Worm (Caenorhabditis elegans) whole organism, L1 larva: ENCODE data around the gene F49C12.15.

Experiments used
- C34B4.2 ChIP-seq: sonication (generic microtip); optimal IDR thresholded peaks from 2 replicates; lab custom pipeline; 2017; ENCODE audit warnings: mild to moderate bottlenecking, missing genetic modification characterization, missing compliant biosample characterization
- F16B12.6 ChIP-seq: fragments of 150-350 bp; optimal IDR thresholded peaks from 2 replicates; lab custom pipeline; 2014; ENCODE audit warnings: missing biosample characterization, missing genetic modification characterization
- aly-2 ChIP-seq: fragments of 150-350 bp; optimal IDR thresholded peaks from 2 replicates; lab custom pipeline; 2014; ENCODE audit warnings: missing biosample characterization, missing genetic modification characterization
- blmp-1 ChIP-seq: fragments of 150-350 bp; optimal IDR thresholded peaks from 2 replicates; lab custom pipeline; 2014; ENCODE audit warnings: missing biosample characterization, missing genetic modification characterization
- efl-1 ChIP-seq, 4 experiments: fragments of 150-350 bp; optimal IDR thresholded peaks in 3 of 4; peaks in 1 of 4; 1 replicate in 1 of 4; 2 replicates in 3 of 4; lab custom pipeline; 2014; ENCODE audit warnings: missing biosample characterization in 2 of 4, missing genetic modification characterization in 2 of 4, missing genetic modification reagents in 2 of 4
- egl-13 ChIP-seq: sonication (generic microtip); optimal IDR thresholded peaks from 2 replicates; lab custom pipeline; 2016; ENCODE audit warnings: missing genotype, missing genetic modification reagents, missing genetic modification characterization, missing compliant biosample characterization
- elt-3 ChIP-seq, 6 experiments: fragments of 150-350 bp in 1 of 6; sonication (generic microtip); optimal IDR thresholded peaks; 2 replicates each; lab custom pipeline; 2017 to 2018; ENCODE audit warnings: missing biosample characterization in 6 of 6, missing genetic modification characterization in 6 of 6, inconsistent platforms in 1 of 6
- fkh-10 ChIP-seq: sonication (generic microtip); optimal IDR thresholded peaks from 2 replicates; lab custom pipeline; 2017; ENCODE audit warnings: missing biosample characterization, missing genetic modification reagents, missing genetic modification characterization
- fkh-4 ChIP-seq: sonication (generic microtip); optimal IDR thresholded peaks from 2 replicates; lab custom pipeline; 2016; ENCODE audit warnings: missing compliant biosample characterization, missing genetic modification characterization, borderline replicate concordance
- jun-1 ChIP-seq: fragments of 150-350 bp; optimal IDR thresholded peaks from 2 replicates; lab custom pipeline; 2014; ENCODE audit warnings: missing biosample characterization, missing genetic modification reagents, missing genetic modification characterization
- lin-14 ChIP-seq: fragments of 200-800 bp; sonication (Bioruptor generic); optimal IDR thresholded peaks from 2 replicates; lab custom pipeline; 2018; ENCODE audit warnings: mild to moderate bottlenecking, missing genetic modification characterization, moderate library complexity, missing compliant biosample characterization
- lin-15B ChIP-seq: fragments of 150-350 bp; sonication (generic microtip); optimal IDR thresholded peaks from 3 replicates; lab custom pipeline; 2014; ENCODE audit warnings: missing biosample characterization, missing genetic modification characterization
- lin-35 ChIP-seq, 2 experiments: fragments of 150-350 bp; optimal IDR thresholded peaks; 2 replicates each; lab custom pipeline; 2014; ENCODE audit warnings: missing biosample characterization in 2 of 2, missing genetic modification characterization in 2 of 2, missing genetic modification reagents in 2 of 2
- lir-3 ChIP-seq: sonication (generic microtip); optimal IDR thresholded peaks from 2 replicates; lab custom pipeline; 2016; ENCODE audit warnings: mild to moderate bottlenecking, missing genetic modification characterization, moderate library complexity, missing compliant biosample characterization; ENCODE audit not compliant: poor library complexity
- lsy-2 ChIP-seq, 2 experiments: fragments of 150-350 bp; optimal IDR thresholded peaks; 2 replicates each; lab custom pipeline; 2014; ENCODE audit warnings: missing biosample characterization in 2 of 2, missing genetic modification characterization in 2 of 2
- mab-9 ChIP-seq: fragments of 200-800 bp; sonication (Bioruptor generic); IDR thresholded peaks from 2 replicates; pipeline ENCODE4 v1.3.6; 2022; ENCODE audit warnings: missing genetic modification reagents, missing genetic modification characterization, missing compliant biosample characterization
- mep-1 ChIP-seq: fragments of 150-350 bp; optimal IDR thresholded peaks from 2 replicates; lab custom pipeline; 2014; ENCODE audit warnings: missing biosample characterization, missing genetic modification characterization
- nhr-20 ChIP-seq: sonication (generic microtip); optimal IDR thresholded peaks from 2 replicates; lab custom pipeline; 2016; ENCODE audit warnings: mild to moderate bottlenecking, missing genetic modification characterization, missing compliant biosample characterization
- nhr-71 ChIP-seq: sonication (generic microtip); optimal IDR thresholded peaks from 2 replicates; lab custom pipeline; 2016; ENCODE audit warnings: mild to moderate bottlenecking, missing genetic modification characterization, moderate library complexity, missing compliant biosample characterization
- nhr-76 ChIP-seq: sonication (generic microtip); optimal IDR thresholded peaks from 2 replicates; lab custom pipeline; 2017; ENCODE audit warnings: missing biosample characterization, missing genetic modification characterization
- nhr-77 ChIP-seq: fragments of 150-350 bp; optimal IDR thresholded peaks from 2 replicates; lab custom pipeline; 2014; ENCODE audit warnings: missing biosample characterization, missing genetic modification characterization
- nhr-84 ChIP-seq: sonication (generic microtip); optimal IDR thresholded peaks from 2 replicates; lab custom pipeline; 2017; ENCODE audit warnings: missing biosample characterization, missing genetic modification characterization
- nhr-85 ChIP-seq: sonication (generic microtip); peaks from one replicate; lab custom pipeline; 2016; ENCODE audit warnings: missing genetic modification characterization, inconsistent platforms, missing compliant biosample characterization
- pag-3 ChIP-seq: sonication (generic microtip); optimal IDR thresholded peaks from 2 replicates; lab custom pipeline; 2017; ENCODE audit warnings: missing genetic modification characterization, mild to moderate bottlenecking, missing compliant biosample characterization, antibody characterized with exemption, borderline replicate concordance; ENCODE audit not compliant: insufficient read depth
- rnt-1 ChIP-seq: sonication (generic microtip); optimal IDR thresholded peaks from 2 replicates; lab custom pipeline; 2016; ENCODE audit warnings: mild to moderate bottlenecking, missing genetic modification characterization, moderate library complexity, missing compliant biosample characterization
- skn-1 ChIP-seq: fragments of 150-350 bp; optimal IDR thresholded peaks from 2 replicates; lab custom pipeline; 2014; ENCODE audit warnings: missing biosample characterization, missing genetic modification characterization
- snu-23 ChIP-seq: sonication (generic microtip); optimal IDR thresholded peaks from 2 replicates; lab custom pipeline; 2016; ENCODE audit warnings: missing genetic modification characterization, missing compliant biosample characterization
- sptf-1 ChIP-seq: fragments of 150-350 bp; optimal IDR thresholded peaks from 2 replicates; lab custom pipeline; 2014; ENCODE audit warnings: missing biosample characterization, missing genetic modification characterization
- sup-37 ChIP-seq: fragments of 200-800 bp; sonication (Bioruptor generic); optimal IDR thresholded peaks from 2 replicates; lab custom pipeline; 2018; ENCODE audit warnings: mild to moderate bottlenecking, missing genetic modification characterization, missing compliant biosample characterization
- swsn-7 ChIP-seq: sonication (generic microtip); optimal IDR thresholded peaks from 2 replicates; lab custom pipeline; 2016; ENCODE audit warnings: missing genetic modification characterization, missing compliant biosample characterization
- unc-30 ChIP-seq: sonication (generic microtip); optimal IDR thresholded peaks from 2 replicates; lab custom pipeline; 2017; ENCODE audit warnings: missing biosample characterization, missing genetic modification characterization
- xbp-1 ChIP-seq: sonication (generic microtip); optimal IDR thresholded peaks from 2 replicates; lab custom pipeline; 2016; ENCODE audit warnings: missing genetic modification characterization, missing compliant biosample characterization

F49C12.15 gene

DNA sequence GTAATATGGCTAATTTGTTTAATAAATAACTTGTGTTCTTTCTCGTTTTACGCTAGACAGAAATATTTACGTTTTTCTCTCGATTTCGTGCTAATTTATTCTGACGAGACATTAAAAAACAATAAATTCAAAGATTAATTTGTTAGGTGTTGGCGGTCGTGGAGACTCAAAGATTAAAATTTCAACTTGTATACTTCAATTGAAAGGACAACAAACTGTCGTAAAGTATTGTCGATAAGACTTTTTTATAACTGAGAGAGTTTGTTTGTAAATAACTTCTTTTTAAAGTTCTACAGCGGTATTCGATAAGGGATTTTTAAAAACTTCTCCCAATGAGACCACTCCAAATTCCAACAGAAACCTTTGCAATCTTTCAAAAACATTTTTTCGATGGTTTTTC is 29.5 kb downstream of the F49C12.15 start:
- TF ChIP-seq efl-1 (optimal IDR thresholded peaks at IDR 0.05; lab: Kevin White, UChicago): no peak
- no peak for TF ChIP-seq efl-1 (GFP tag; optimal IDR thresholded peaks at IDR 0.05 in 1 of 2; lab: Kevin White, UChicago)
- no peak for TF ChIP-seq unc-30
- no peak for TF ChIP-seq swsn-7 (tag; lab: Kevin White, UChicago)
- TF ChIP-seq nhr-77 (tag; lab: Kevin White, UChicago): no peak
- TF ChIP-seq fkh-10 (GFP tag; lab: Kevin White, UChicago): no peak
- no peak for TF ChIP-seq jun-1 (tag; lab: Kevin White, UChicago)
- TF ChIP-seq aly-2 (tag; lab: Kevin White, UChicago): no peak

DNA sequence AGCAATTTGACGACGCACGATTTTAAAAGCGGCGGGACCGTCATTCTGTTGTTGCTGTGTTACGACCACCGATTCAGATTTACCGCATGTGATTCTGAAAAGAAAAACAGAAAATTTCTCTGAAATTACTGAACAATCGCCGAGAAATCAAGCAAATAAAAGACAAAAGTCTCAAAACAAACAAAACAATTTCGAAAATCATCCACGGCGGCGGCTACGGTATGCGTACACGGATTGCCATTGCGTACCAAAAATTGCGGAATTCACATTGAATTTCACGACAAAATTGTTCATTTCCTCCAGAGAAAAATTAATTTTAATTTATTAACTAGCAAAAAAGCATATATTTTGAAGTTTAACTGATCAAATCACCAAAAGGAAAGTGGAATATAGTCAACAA is 42.2 kb downstream of the F49C12.15 start, which contains the start of gene pezo-1:
pezo-1 (minus strand) TSS at position 101 of the 400 bp plus-strand sequence.
- no peak for TF ChIP-seq egl-13
- TF ChIP-seq xbp-1: no peak
- peak; percentile 6 for TF ChIP-seq F16B12.6 (tag; lab: Kevin White, UChicago)
- no peak for TF ChIP-seq mab-9 (GFP tag; lab: Robert Waterston, UW)
- TF ChIP-seq efl-1 (optimal IDR thresholded peaks at IDR 0.05; lab: Kevin White, UChicago): no peak
- TF ChIP-seq efl-1 (GFP tag; optimal IDR thresholded peaks at IDR 0.05 in 1 of 2; lab: Kevin White, UChicago): peak in 1 of 2 experiments; percentile 30
- TF ChIP-seq lsy-2 (tag; optimal IDR thresholded peaks at IDR 0.05; lab: Kevin White, UChicago): peak in 1 of 2 experiments; percentile 43

DNA sequence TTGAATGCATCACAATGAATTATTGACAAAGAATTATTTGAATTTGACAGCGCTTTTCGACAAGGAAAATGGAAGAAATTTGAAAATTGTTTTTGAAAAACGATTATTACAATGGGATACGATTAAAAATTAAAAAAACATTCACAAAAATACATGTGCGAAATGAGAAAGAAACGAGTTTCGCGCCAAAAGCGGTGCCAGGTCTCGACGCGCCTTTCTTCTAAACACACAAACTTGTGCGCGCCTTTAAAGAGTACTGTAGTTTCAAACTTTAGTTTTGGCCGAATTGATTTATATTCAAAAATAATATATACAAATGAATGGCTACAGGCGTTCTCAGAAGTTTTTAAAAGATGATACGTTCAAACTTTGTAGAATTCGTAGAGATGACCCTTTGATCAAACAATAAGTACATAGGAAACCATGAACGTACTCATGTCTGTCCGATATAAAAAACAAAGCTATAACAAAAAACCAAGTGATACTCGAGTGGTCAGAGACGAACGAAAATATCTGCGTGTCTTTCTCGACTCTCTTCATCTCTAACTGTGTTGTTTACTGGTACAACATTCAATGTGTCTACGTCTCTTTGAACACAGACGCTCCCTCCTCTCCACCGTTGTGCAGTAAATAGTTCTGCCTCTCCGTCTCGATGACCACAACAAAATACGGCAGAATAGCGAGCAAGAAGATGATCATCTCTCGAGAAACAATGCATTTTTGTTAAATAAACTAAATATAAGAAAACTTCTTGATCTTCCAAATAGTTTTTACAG is 43.8 kb downstream of the F49C12.15 start:
- TF ChIP-seq nhr-84: no peak
- TF ChIP-seq lin-35 (GFP tag; optimal IDR thresholded peaks at IDR 0.05; lab: Kevin White, UChicago): peak in 1 of 2 experiments; percentile 55
- TF ChIP-seq snu-23 (GFP tag; lab: Kevin White, UChicago): peak; percentile 41
- peak; percentile 16 for TF ChIP-seq mep-1 (tag; lab: Kevin White, UChicago)
- peak in 1 of 2 experiments; percentile 45 for TF ChIP-seq lsy-2 (tag; optimal IDR thresholded peaks at IDR 0.05; lab: Kevin White, UChicago)
- TF ChIP-seq fkh-4 (tag; lab: Kevin White, UChicago): no peak
- peak; percentile 9 for TF ChIP-seq nhr-71 (tag; lab: Kevin White, UChicago)
- TF ChIP-seq efl-1 (optimal IDR thresholded peaks at IDR 0.05; lab: Kevin White, UChicago): peak; percentile 19 to 40
- peak in 1 of 2 experiments; percentile 48 for TF ChIP-seq efl-1 (GFP tag; optimal IDR thresholded peaks at IDR 0.05 in 1 of 2; lab: Kevin White, UChicago)
- TF ChIP-seq lin-14: peak; percentile 59
- TF ChIP-seq C34B4.2 (tag; lab: Kevin White, UChicago): no peak
- peak; percentile 62 for TF ChIP-seq nhr-85 (tag; lab: Kevin White, UChicago)
- no peak for TF ChIP-seq lir-3
- TF ChIP-seq rnt-1 (tag; lab: Kevin White, UChicago): peak; percentile 36

DNA sequence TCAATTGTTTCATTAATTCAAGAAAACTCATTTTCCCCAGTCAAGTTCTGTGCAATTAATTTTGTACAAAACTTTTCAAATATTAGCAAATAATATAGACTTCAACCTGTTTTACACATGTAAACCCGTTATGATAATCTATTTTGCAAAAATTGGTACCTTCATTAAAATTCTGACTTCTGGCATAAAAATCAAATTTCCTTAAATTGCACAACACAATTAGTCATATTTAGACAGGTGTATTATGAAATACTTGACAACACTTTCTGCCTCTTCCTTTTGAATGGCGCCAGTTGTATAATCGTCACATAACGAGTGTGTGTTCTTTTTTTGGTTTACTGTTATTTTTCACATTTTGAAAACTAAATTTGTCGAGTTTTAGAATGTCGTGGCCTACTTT is 46.9 kb downstream of the F49C12.15 start, which contains the start of gene fbxc-58:
fbxc-58 (plus strand) TSS at position 383 of the 400 bp plus-strand sequence.
- no peak for TF ChIP-seq efl-1 (optimal IDR thresholded peaks at IDR 0.05; lab: Kevin White, UChicago)
- TF ChIP-seq efl-1 (GFP tag; optimal IDR thresholded peaks at IDR 0.05 in 1 of 2; lab: Kevin White, UChicago): peak in 1 of 2 experiments; percentile 45
- peak; percentile 46 for TF ChIP-seq skn-1 (tag; lab: Kevin White, UChicago)
- TF ChIP-seq pag-3: no peak

ce11 chrIV:9374529-9374928 is 50.3 kb downstream of the F49C12.15 start, which contains the start of gene C10C5.3:
Gene C10C5.3, plus strand, starts transcription at chrIV:9374829.
- TF ChIP-seq sptf-1 (tag; lab: Kevin White, UChicago) (no peak), fkh-4 (tag; lab: Kevin White, UChicago) (no peak), lin-15B (no peak), C34B4.2 (tag; lab: Kevin White, UChicago) (no peak), xbp-1 (no peak), sup-37 (GFP tag; lab: Kevin White, UChicago) (no peak), snu-23 (GFP tag; lab: Kevin White, UChicago) (no peak)
- TF ChIP-seq, all 84 proteins: peak for 0

- TF ChIP-seq elt-3 (tag; optimal IDR thresholded peaks at IDR 0.05; lab: Kevin White, UChicago): peak in 5 of 6 experiments; percentile 75 to 89 (median 82)
- TF ChIP-seq nhr-71 (tag; lab: Kevin White, UChicago): peak; percentile 19
- TF ChIP-seq nhr-85 (tag; lab: Kevin White, UChicago): peak; percentile 77
- no peak for TF ChIP-seq C34B4.2 (tag; lab: Kevin White, UChicago)
- no peak for TF ChIP-seq nhr-76
- TF ChIP-seq nhr-20 (tag; lab: Kevin White, UChicago): peak; percentile 17
- peak; percentile 39 for TF ChIP-seq blmp-1 (tag; lab: Kevin White, UChicago)
- TF ChIP-seq lin-14: peak; percentile 65
- TF ChIP-seq, all 84 proteins: peak for 6
Observed at ce11 chrIV:9376550-9376949, 52.3 kb downstream of the F49C12.15 start.
